Fruit fly (Drosophila melanogaster): Measurements from ENCODE around the gene Jhbp3.

Gene Jhbp3

DNA sequence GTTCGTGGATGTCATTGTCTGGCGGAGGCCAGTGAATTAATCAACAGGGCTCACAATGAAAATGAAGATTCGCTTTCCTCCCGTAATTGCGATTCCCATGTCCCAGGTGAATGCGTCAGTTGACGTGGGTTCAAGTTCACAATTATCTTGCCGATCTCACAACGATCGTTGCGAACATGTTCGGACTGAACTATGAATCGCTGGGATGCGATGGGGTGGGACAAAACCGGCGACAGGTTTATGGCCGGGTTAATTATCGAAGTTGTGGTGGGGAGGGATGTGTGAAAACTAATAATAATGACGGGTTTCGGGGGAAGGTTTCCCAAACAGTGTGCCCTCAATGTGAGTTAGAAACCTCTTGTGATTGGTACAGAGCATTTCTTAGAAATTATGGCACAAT is 5.1 kb upstream of the Jhbp3 start:
- TF ChIP-seq Dll (optimal IDR thresholded peaks at IDR 0.05) (no peak), EcR (GFP tag; optimal IDR thresholded peaks at IDR 0.05) (no peak), psq (optimal IDR thresholded peaks at IDR 0.05) (no peak), CG8478 (optimal IDR thresholded peaks at IDR 0.05) (no peak), usp (GFP tag; optimal IDR thresholded peaks at IDR 0.05) (no peak), pan (optimal IDR thresholded peaks at IDR 0.05) (no peak)

DNA sequence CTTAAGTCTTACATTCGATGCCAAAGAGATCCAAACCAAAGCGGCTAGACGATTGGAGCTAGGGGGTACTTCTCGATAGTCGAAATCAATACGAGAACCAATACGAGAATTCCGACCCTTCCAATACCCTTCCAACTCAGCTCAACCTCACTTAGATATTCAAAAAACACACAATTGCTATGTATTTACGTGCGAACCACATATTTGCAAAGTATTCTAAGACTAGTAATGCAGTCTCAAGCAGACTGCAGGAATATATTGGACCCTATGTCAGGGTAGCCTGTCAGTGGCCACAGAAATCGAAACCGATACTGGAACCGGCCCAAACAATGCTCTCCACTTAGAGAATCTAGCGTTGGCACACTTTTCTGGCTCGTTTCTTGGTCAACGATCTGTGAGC is 2.8 kb upstream of the Jhbp3 start:
- TF ChIP-seq EcR (GFP tag; optimal IDR thresholded peaks at IDR 0.05) (no peak), psq (optimal IDR thresholded peaks at IDR 0.05) (no peak), CG8478 (optimal IDR thresholded peaks at IDR 0.05) (no peak), usp (GFP tag; optimal IDR thresholded peaks at IDR 0.05) (no peak), Dll (optimal IDR thresholded peaks at IDR 0.05) (no peak), pan (optimal IDR thresholded peaks at IDR 0.05) (no peak)

DNA sequence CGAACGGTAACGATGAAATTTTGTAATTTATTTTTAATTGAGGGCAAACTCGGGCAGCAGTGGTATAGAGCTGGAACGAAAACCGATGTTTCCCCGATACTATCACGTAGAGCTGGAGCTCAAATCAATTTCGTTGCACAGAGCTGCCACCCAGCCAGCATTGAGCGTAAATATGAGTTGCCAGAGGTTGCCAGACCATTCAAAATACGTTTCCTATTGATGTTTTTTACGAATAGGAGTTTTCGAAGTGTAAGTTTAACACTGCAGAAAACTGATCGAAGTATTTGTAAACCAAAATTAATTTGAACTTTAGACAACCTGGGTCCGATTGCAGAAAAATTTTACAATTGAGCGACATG is 2.5 kb downstream of the Jhbp3 start, which contains the start of gene Ubc6:
Ubc6 (minus strand) TSS at position 112 of the 359 bp plus-strand sequence.
- TF ChIP-seq CG8478 (optimal IDR thresholded peaks at IDR 0.05) (no peak), EcR (GFP tag; optimal IDR thresholded peaks at IDR 0.05) (peak in 1 of 2 experiments; percentile 28)

DNA sequence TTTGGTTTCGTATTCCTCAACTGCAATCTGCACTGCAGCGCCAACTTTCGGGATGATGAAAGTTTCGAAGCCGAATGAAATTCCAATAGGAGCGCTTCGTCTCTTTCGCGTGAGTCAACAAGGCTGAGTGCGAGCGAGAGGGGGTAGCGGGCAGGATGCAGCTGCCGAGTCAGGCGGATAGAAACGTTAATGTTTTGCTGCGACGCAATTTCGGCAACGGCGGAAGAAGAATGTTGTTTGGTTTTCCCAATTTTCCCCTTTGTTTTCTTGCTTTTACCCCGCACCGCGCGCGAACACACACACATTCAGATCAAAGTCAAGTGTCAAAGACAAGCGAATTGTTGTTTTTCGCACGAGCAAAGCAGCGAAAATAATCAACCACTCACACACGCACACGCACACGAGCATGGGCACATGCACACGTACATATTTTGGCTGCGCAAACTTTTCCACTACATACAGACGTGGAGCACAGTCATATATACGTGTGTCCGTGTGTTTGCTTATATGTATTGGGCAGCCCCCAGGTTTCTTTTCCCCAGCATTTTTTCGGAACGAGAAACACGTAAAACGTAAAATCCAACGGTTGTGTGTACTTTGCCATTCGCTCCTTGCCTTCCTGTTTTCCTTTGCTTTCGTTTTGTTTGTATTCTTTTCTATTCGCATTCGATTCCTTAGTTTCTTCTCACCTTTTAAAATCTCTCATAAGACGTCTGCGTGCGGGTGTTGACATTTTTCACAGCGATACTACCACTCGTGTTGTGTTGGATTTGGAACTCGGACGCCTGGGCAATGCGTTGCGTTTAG is 3.1 kb downstream of the Jhbp3 start:
- TF ChIP-seq CG8478 (optimal IDR thresholded peaks at IDR 0.05) (peak; percentile 4), usp (GFP tag; optimal IDR thresholded peaks at IDR 0.05) (no peak)

DNA sequence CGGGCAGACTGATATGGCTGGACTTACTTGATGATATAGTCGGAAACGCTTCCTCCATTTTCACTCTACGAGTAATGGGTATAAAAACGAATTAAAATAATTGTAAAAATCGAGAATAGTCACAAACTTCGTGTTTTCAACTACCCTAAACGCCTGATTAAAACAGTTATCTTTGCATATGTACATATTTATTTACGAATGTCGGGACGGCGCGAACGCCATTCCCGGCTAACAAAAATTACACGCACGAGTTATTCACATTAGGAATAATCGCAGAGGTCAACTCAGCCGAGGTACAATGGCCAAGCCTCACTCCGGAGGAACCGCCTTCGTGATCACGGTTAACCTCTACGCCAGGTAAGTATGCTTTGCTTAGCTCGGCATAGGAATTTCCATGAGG is 7.3 kb downstream of the Jhbp3 start:
- no peak for TF ChIP-seq Dll (optimal IDR thresholded peaks at IDR 0.05)
- TF ChIP-seq usp (GFP tag; optimal IDR thresholded peaks at IDR 0.05): no peak
- no peak for TF ChIP-seq pan (optimal IDR thresholded peaks at IDR 0.05)
- TF ChIP-seq psq (optimal IDR thresholded peaks at IDR 0.05): no peak
- TF ChIP-seq CG8478 (optimal IDR thresholded peaks at IDR 0.05): no peak
- TF ChIP-seq EcR (GFP tag; optimal IDR thresholded peaks at IDR 0.05): no peak

DNA sequence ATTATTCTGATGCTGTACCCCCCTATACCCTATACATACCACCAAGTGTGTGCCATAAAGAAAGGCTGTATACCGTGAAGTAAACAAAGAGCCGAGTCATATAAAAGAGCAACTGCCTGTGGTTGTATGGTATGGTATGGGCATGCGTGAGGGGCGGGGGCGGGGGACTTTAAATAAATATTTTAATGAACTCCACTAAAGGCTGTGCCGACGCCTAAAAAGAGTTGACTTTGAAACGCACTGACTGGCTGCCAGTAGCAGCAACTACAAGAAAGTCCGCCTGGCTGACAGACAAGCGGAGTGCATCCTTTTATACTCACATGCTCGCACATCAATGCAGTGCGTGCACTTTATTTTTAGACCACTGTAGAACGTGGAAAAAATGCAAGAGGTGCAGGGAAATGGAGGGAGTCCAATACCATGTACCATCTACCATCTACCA is 40.6 kb downstream of the Jhbp3 start:
- TF ChIP-seq EcR (GFP tag; optimal IDR thresholded peaks at IDR 0.05) (no peak), usp (GFP tag; optimal IDR thresholded peaks at IDR 0.05) (no peak), psq (optimal IDR thresholded peaks at IDR 0.05) (no peak), Dll (optimal IDR thresholded peaks at IDR 0.05) (no peak), pan (optimal IDR thresholded peaks at IDR 0.05) (no peak), CG8478 (optimal IDR thresholded peaks at IDR 0.05) (no peak)

DNA sequence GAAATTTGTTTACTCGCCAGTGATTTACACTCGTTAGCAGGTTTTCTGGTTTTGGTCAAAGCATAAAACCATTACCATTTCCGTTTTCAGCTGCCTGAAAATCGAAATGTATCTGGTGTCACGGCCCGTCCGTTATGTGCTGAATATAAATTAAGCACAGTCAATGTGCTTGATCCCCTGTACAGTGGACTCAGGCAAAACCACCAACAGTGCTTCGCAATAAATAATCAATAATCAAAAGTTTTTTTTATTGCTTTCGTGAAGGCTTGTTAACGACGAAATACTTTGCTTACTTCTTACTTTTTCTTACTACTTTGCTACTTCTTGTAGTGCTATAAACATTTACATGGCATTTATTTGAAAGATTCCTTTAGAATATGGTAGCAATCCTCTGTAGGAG is 41.9 kb downstream of the Jhbp3 start:
- TF ChIP-seq usp (GFP tag; optimal IDR thresholded peaks at IDR 0.05) (no peak), psq (optimal IDR thresholded peaks at IDR 0.05) (no peak), pan (optimal IDR thresholded peaks at IDR 0.05) (no peak), Dll (optimal IDR thresholded peaks at IDR 0.05) (no peak), EcR (GFP tag; optimal IDR thresholded peaks at IDR 0.05) (no peak), CG8478 (optimal IDR thresholded peaks at IDR 0.05) (no peak)

DNA sequence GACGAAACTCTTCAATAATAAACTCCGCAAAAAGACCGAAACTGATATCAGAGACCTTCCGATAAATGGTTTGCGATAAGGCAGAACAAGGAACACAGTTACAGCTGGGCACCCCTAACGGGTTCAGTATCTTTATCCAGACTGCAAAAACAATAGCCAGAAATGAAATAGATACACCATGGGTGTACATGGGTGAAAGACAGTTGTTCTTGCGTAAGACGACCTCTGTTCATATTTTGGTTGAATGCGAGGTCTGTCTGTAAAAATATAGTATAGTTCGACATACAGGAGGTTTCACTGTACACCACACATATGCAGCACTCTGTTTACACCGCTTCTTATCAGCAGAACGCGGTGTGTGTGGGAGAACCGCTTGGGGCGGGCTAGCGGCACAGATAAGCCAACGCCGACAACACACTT is 42.9 kb downstream of the Jhbp3 start:
- TF ChIP-seq usp (GFP tag; optimal IDR thresholded peaks at IDR 0.05) (no peak), psq (optimal IDR thresholded peaks at IDR 0.05) (no peak), pan (optimal IDR thresholded peaks at IDR 0.05) (no peak), Dll (optimal IDR thresholded peaks at IDR 0.05) (no peak), EcR (GFP tag; optimal IDR thresholded peaks at IDR 0.05) (no peak)

DNA sequence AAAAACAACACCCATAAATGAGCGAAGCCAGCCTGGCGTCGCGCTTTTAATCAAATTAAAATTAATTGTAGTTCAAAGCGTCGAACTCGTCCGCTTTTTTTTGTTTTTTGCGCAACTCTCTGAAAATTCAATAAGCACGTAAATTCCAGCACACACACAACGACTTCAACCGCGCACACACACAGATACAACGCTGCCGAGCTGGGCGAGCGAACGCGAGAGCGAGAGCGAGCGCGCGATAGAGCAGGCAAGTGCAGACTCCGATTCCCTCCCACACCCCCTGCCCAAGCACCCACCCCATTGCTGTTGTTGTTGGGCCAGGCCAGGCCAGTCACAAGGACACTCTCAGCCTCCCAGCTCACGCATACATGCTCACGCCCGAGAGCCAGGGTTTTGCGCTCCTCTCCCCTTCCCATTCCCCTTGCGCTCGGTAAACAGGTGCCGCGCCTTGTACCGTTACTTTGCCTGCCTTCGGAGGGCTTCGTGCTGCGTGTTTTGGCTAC is 44.2 kb downstream of the Jhbp3 start:
- TF ChIP-seq psq (optimal IDR thresholded peaks at IDR 0.05): no peak
- peak; percentile 29 for TF ChIP-seq CG8478 (optimal IDR thresholded peaks at IDR 0.05)

DNA sequence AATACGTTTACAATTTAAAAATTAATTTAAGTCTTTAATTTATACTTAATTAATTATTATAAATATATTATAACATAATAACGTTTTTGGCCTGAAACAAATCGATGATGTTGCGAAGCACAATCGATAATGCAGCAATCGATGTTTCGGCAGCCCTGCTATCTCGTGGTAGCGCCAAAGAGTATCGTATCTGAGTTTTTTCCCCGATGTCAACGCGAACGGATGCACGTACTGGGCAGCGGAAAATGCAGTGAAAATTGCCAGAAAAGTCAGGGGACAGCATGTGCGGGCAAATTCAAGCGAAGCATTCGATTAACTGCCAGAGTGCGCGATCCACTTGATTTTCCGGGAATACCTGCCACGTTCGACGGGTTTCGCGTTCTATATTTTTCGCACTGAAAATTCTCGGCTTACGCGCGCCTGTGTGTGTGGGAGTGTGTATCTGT is 44.7 kb downstream of the Jhbp3 start, which contains the start of gene Cdep:
Cdep (plus strand) TSS at position 188 of the 446 bp plus-strand sequence.
- TF ChIP-seq EcR (GFP tag; optimal IDR thresholded peaks at IDR 0.05): no peak
- no peak for TF ChIP-seq usp (GFP tag; optimal IDR thresholded peaks at IDR 0.05)
- TF ChIP-seq CG8478 (optimal IDR thresholded peaks at IDR 0.05): no peak
- TF ChIP-seq psq (optimal IDR thresholded peaks at IDR 0.05): no peak
- no peak for TF ChIP-seq Dll (optimal IDR thresholded peaks at IDR 0.05)
- no peak for TF ChIP-seq pan (optimal IDR thresholded peaks at IDR 0.05)

DNA sequence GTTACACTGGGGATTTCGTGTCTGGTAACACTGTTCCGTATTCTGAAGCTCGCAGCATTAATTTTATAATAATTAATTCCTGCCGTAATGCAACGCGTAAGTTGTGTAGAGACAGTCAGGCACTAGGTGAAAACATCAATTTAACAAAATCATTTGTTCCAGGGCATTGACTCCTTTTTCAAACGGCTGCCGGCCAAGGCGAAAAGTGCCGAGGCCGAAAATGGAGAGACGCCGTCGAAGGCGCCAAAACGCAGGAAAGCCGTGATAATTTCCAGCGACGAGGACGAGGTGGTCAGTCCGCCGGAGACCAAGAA is 48.5 kb downstream of the Jhbp3 start:
- no peak for TF ChIP-seq usp (GFP tag; optimal IDR thresholded peaks at IDR 0.05)
- no peak for TF ChIP-seq psq (optimal IDR thresholded peaks at IDR 0.05)
- no peak for TF ChIP-seq EcR (GFP tag; optimal IDR thresholded peaks at IDR 0.05)
- TF ChIP-seq Dll (optimal IDR thresholded peaks at IDR 0.05): no peak
- TF ChIP-seq CG8478 (optimal IDR thresholded peaks at IDR 0.05): no peak
- no peak for TF ChIP-seq pan (optimal IDR thresholded peaks at IDR 0.05)

DNA sequence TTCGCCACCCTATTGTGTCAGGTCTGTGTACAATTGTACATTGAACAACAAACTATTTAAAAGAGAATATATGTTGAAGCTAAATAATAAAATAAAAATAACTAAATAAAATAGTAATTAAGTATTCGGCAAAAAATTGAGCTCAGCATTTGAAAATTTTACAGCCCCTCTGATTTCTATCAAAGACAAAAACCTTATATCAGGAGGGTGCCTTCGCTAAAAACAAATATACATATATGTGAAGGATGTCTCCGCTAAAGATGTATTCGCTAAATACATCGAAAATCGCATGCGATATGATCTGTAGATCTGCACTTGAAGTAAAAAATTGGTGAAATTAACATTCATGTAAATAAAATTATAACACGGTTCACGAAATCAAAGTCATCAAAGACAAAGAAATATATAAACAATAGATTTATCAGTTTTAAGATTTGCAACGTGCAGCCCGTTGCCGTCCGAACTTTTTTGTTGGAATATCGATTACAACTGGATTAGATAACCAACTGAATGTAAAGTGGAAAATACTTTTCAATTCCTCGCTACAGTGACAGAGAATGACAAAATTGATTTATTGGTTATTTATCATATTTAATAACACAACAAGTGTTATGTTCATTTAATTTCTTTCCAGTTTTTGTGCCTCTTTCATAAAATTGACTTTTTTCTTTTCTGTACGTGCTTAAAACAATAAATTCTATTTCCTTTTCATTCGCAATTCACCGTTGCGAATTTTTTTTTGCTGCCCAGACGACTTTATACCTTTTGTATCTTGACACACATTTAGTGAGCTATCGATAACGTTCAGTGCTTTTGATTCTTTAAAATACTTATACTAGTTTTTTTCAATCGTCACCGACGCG is 49.1 kb downstream of the Jhbp3 start, which contains the start of gene Gnf1:
Gnf1 (plus strand) TSS at position 859 of the 863 bp plus-strand sequence.
- TF ChIP-seq pan (optimal IDR thresholded peaks at IDR 0.05): no peak
- no peak for TF ChIP-seq CG8478 (optimal IDR thresholded peaks at IDR 0.05)
- no peak for TF ChIP-seq psq (optimal IDR thresholded peaks at IDR 0.05)
- no peak for TF ChIP-seq EcR (GFP tag; optimal IDR thresholded peaks at IDR 0.05)
- no peak for TF ChIP-seq usp (GFP tag; optimal IDR thresholded peaks at IDR 0.05)
- no peak for TF ChIP-seq Dll (optimal IDR thresholded peaks at IDR 0.05)

Measured in whole organism.